Worm (Caenorhabditis elegans): ENCODE data around the gene swd-2.2.

- TF ChIP-seq madf-5 (GFP tag; IDR thresholded peaks at IDR 0.05) (no peak), ztf-11 (tag; optimal IDR thresholded peaks at IDR 0.05) (no peak), mdl-1 (tag; optimal IDR thresholded peaks at IDR 0.05) (peak; percentile 59 to 90), ces-1 (GFP tag; optimal IDR thresholded peaks at IDR 0.05) (peak; percentile 40)
Observed at ce11 chrIV:7815683-7816183, 41.5 kb downstream of the swd-2.2 start, which contains the start of gene cdgs-1.

Data from whole organism, L4 larva.